Worm (Caenorhabditis elegans) whole organism, young adult: ENCODE data around the gene lin-37.

ENCODE experiments used
- F23B12.7 ChIP-seq: sonication (generic microtip); optimal IDR thresholded peaks from 2 replicates; lab custom pipeline; 2017; ENCODE audit warnings: missing genetic modification characterization, mild to moderate bottlenecking, missing compliant biosample characterization, antibody characterized with exemption, moderate library complexity; ENCODE audit not compliant: insufficient read depth
- F39B2.1 ChIP-seq: fragments of 200-800 bp; sonication (Bioruptor generic); IDR thresholded peaks from 2 replicates; pipeline ENCODE4 v1.3.6; 2022; ENCODE audit warnings: missing genetic modification reagents, missing genetic modification characterization, missing compliant biosample characterization
- attf-3 ChIP-seq: fragments of 200-800 bp; sonication (Bioruptor generic); conservative IDR thresholded peaks from 2 replicates; pipeline ENCODE4 v1.3.6; 2022; ENCODE audit warnings: missing genetic modification reagents, missing genetic modification characterization, missing compliant biosample characterization
- attf-5 ChIP-seq: fragments of 200-800 bp; sonication (Bioruptor generic); optimal IDR thresholded peaks from 2 replicates; lab custom pipeline; 2018; ENCODE audit warnings: mild to moderate bottlenecking, missing genetic modification characterization, missing compliant biosample characterization
- bed-2 ChIP-seq: fragments of 200-800 bp; sonication (Bioruptor generic); IDR thresholded peaks from 2 replicates; pipeline ENCODE4 v1.3.6; 2022; ENCODE audit warnings: missing genetic modification reagents, missing genetic modification characterization, missing compliant biosample characterization
- ccch-3 ChIP-seq: fragments of 200-800 bp; sonication (Bioruptor generic); optimal IDR thresholded peaks from 2 replicates; lab custom pipeline; 2018; ENCODE audit warnings: mild to moderate bottlenecking, missing genetic modification characterization, missing compliant biosample characterization
- chd-7 ChIP-seq: sonication (generic microtip); optimal IDR thresholded peaks from 2 replicates; lab custom pipeline; 2016; ENCODE audit warnings: mild to moderate bottlenecking, missing genetic modification characterization, moderate library complexity, missing compliant biosample characterization
- egl-18 ChIP-seq: fragments of 200-800 bp; sonication (Bioruptor generic); IDR thresholded peaks from 2 replicates; pipeline ENCODE4 v1.3.6; 2022; ENCODE audit warnings: missing genetic modification reagents, missing genetic modification characterization, missing compliant biosample characterization
- egrh-3 ChIP-seq: fragments of 200-800 bp; sonication (Bioruptor generic); IDR thresholded peaks from 2 replicates; pipeline ENCODE4 v1.3.6; 2022; ENCODE audit warnings: missing genetic modification reagents, missing genetic modification characterization, missing compliant biosample characterization
- him-1 ChIP-seq: sonication (generic microtip); optimal IDR thresholded peaks from 2 replicates; lab custom pipeline; 2016; ENCODE audit warnings: missing genotype, missing genetic modification reagents, missing genetic modification characterization, missing compliant biosample characterization
- hmg-1.2 ChIP-seq: fragments of 200-800 bp; sonication (Bioruptor generic); IDR thresholded peaks from 2 replicates; pipeline ENCODE4 v1.3.6; 2022; ENCODE audit warnings: missing genetic modification reagents, missing genetic modification characterization, missing compliant biosample characterization
- hmg-20 ChIP-seq: fragments of 200-800 bp; sonication (Bioruptor generic); IDR thresholded peaks from 2 replicates; pipeline ENCODE4 v1.3.6; 2022; ENCODE audit warnings: missing genetic modification reagents, missing genetic modification characterization, missing compliant biosample characterization
- lsl-1 ChIP-seq: fragments of 200-800 bp; sonication (Bioruptor generic); optimal IDR thresholded peaks from 2 replicates; lab custom pipeline; 2018; ENCODE audit warnings: mild to moderate bottlenecking, missing genetic modification characterization, moderate library complexity, missing compliant biosample characterization
- madf-6 ChIP-seq: fragments of 200-800 bp; sonication (Bioruptor generic); IDR thresholded peaks from 2 replicates; pipeline ENCODE4 v1.3.6; 2022; ENCODE audit warnings: missing genetic modification reagents, missing genetic modification characterization, missing compliant biosample characterization
- mcd-1 ChIP-seq: fragments of 200-800 bp; sonication (Bioruptor generic); IDR thresholded peaks from 2 replicates; pipeline ENCODE4 v1.3.6; 2022; ENCODE audit warnings: missing genetic modification reagents, missing genetic modification characterization, missing compliant biosample characterization
- snpc-3.4 ChIP-seq: sonication (generic microtip); optimal IDR thresholded peaks from 2 replicates; lab custom pipeline; 2017; ENCODE audit warnings: missing genetic modification characterization, mild to moderate bottlenecking, missing compliant biosample characterization, antibody characterized with exemption, moderate library complexity, missing genotype, missing genetic modification reagents
- zfh-2 ChIP-seq: fragments of 200-800 bp; sonication (Bioruptor generic); conservative IDR thresholded peaks from 2 replicates; pipeline ENCODE4 v1.3.6; 2022; ENCODE audit warnings: missing genetic modification reagents, missing genetic modification characterization, missing compliant biosample characterization
- ztf-25 ChIP-seq: fragments of 200-800 bp; sonication (Bioruptor generic); IDR thresholded peaks from 2 replicates; pipeline ENCODE4 v1.3.6; 2022; ENCODE audit warnings: missing genetic modification reagents, missing genetic modification characterization, missing compliant biosample characterization

Gene lin-37

DNA sequence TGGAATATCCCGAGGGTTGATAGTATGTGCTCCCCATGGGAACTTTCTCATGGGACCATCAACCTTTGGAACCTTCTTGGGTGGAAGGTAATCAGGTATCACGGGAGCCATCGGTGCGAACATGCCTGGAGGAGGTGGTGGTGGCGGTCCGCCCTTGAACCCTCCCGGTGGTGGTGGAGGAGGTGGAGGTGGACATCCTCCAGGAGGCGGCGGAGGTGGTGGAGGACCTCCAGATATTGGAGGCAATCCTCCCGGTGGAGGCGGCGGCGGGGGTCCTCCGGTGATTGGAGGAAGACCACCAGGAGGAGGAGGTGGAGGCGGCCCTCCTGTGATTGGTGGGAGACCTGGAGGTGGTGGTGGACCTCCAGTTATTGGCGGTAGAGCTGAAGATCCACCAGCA lies 46.5 kb downstream of the lin-37 start:
- TF ChIP-seq egrh-3 (GFP tag; lab: Robert Waterston, UW) (peak; percentile 98), ztf-25 (GFP tag; lab: Robert Waterston, UW) (0 out of 2 replicates have a peak, but pooled peaks have one; percentile 20), mcd-1 (GFP tag; lab: Robert Waterston, UW) (peak; percentile 43; the same call in 1 of the 2 replicates), chd-7 (tag; lab: Kevin White, UChicago) (no peak), madf-6 (GFP tag; lab: Robert Waterston, UW) (no peak), bed-2 (no peak), zfh-2 (GFP tag; lab: Robert Waterston, UW) (peak; percentile 96)

DNA sequence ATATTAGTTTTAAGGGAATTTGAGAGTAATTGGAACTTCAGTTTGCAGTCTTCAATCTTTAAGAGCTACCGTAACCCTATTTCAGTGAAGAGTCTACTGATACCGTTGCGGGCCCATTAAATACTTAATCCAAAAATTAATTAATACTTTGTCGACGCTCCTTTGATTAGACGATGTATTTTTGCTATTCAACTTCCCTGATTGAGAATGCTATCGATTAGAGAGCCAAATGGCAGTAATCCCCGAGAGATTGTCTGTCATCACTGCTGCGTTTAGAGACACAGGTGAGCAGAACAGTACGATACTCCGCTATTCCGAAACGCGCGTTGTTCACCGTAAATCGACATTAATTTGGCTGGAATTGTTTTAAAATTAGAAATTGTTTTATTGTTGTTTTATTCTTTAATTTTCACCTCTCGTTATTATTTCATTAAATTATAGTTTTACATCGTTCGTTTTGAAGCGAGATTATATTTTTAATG lies 51.2 kb downstream of the lin-37 start, which contains the start of gene rfl-1:
TSS of gene rfl-1 (plus strand) at position 51 of the 482 bp plus-strand sequence.
- TF ChIP-seq hmg-1.2 (GFP tag; lab: Robert Waterston, UW): peak; percentile 99
- peak; percentile 12 for TF ChIP-seq lsl-1
- peak; percentile 19 for TF ChIP-seq F23B12.7
- no peak for TF ChIP-seq F39B2.1 (GFP tag; lab: Robert Waterston, UW)
- TF ChIP-seq attf-3 (GFP tag; lab: Robert Waterston, UW): peak; percentile 97
- TF ChIP-seq hmg-20 (GFP tag; lab: Robert Waterston, UW): no peak
- TF ChIP-seq madf-6 (GFP tag; lab: Robert Waterston, UW): 0 out of 2 replicates have a peak, but pooled peaks have one; percentile 7
- peak; percentile 19 for TF ChIP-seq attf-5
- TF ChIP-seq him-1 (tag; lab: Kevin White, UChicago): peak; percentile 25
- no peak for TF ChIP-seq egl-18 (GFP tag; lab: Robert Waterston, UW)
- TF ChIP-seq ccch-3 (GFP tag; lab: Kevin White, UChicago): no peak
- 0 out of 2 replicates have a peak, but pooled peaks have one; percentile 26 for TF ChIP-seq mcd-1 (GFP tag; lab: Robert Waterston, UW)
- TF ChIP-seq snpc-3.4 (tag; lab: Kevin White, UChicago): peak; percentile 20
